Worm (Caenorhabditis elegans) whole organism, L4 larva: ENCODE measurements around the gene nipa-1.
A peak's percentile ranks its signal among the peaks of the same experiment; 100 is the strongest.

Experiments used
- F49E8.2 ChIP-seq: sonication (generic microtip); optimal IDR thresholded peaks from 2 replicates; lab custom pipeline; 2016; ENCODE audit warnings: missing compliant biosample characterization, mild to moderate bottlenecking, missing genetic modification characterization, borderline replicate concordance
- Y105C5A.15 ChIP-seq: fragments of 200-800 bp; sonication (Bioruptor generic); IDR thresholded peaks from 2 replicates; pipeline ENCODE4 v1.3.6; 2022; ENCODE audit warnings: missing genetic modification characterization, missing compliant biosample characterization
- ZK337.2 ChIP-seq: fragments of 200-800 bp; sonication (Bioruptor generic); IDR thresholded peaks from 2 replicates; pipeline ENCODE4 v1.3.6; 2022; ENCODE audit warnings: missing genetic modification reagents, missing genetic modification characterization, missing compliant biosample characterization
- aha-1 ChIP-seq: fragments of 150-350 bp; peaks from one replicate; lab custom pipeline; 2014; ENCODE audit warnings: missing biosample characterization, missing genetic modification characterization
- ama-1 ChIP-seq: fragments of 150-350 bp; optimal IDR thresholded peaks from 2 replicates; lab custom pipeline; 2014; ENCODE audit warnings: inconsistent platforms, mixed read lengths
- arid-1 ChIP-seq: fragments of 200-800 bp; sonication (Bioruptor generic); conservative IDR thresholded peaks from 2 replicates; pipeline ENCODE4 v1.3.6; 2022; ENCODE audit warnings: missing genetic modification reagents, missing genetic modification characterization, missing compliant biosample characterization
- attf-4 ChIP-seq: sonication (generic microtip); optimal IDR thresholded peaks from 3 replicates; lab custom pipeline; 2017; ENCODE audit warnings: missing biosample characterization, missing genetic modification characterization
- ceh-62 ChIP-seq: sonication (generic microtip); optimal IDR thresholded peaks from 2 replicates; lab custom pipeline; 2017; ENCODE audit warnings: missing biosample characterization, missing genetic modification characterization
- daf-19 ChIP-seq: fragments of 200-800 bp; sonication (Bioruptor generic); conservative IDR thresholded peaks from 2 replicates; pipeline ENCODE4 v1.3.6; 2022; ENCODE audit warnings: missing genetic modification characterization, missing compliant biosample characterization
- daf-8 ChIP-seq: fragments of 200-800 bp; sonication (Bioruptor generic); IDR thresholded peaks from 2 replicates; pipeline ENCODE4 v1.3.6; 2022; ENCODE audit warnings: missing genetic modification characterization, missing compliant biosample characterization
- dmd-6 ChIP-seq: fragments of 200-800 bp; sonication (Bioruptor generic); IDR thresholded peaks from 2 replicates; pipeline ENCODE4 v1.3.6; 2022; ENCODE audit warnings: missing genetic modification reagents, missing genetic modification characterization, missing compliant biosample characterization
- dmd-8 ChIP-seq: fragments of 200-800 bp; sonication (Bioruptor generic); IDR thresholded peaks from 2 replicates; pipeline ENCODE4 v1.3.6; 2022; ENCODE audit warnings: missing genetic modification characterization, missing compliant biosample characterization
- dpl-1 ChIP-seq: fragments of 150-350 bp; optimal IDR thresholded peaks from 2 replicates; lab custom pipeline; 2014; ENCODE audit warnings: missing biosample characterization, missing genetic modification reagents, missing genetic modification characterization
- duxl-1 ChIP-seq: sonication (generic microtip); optimal IDR thresholded peaks from 2 replicates; lab custom pipeline; 2016; ENCODE audit warnings: mild to moderate bottlenecking, missing genetic modification characterization, moderate library complexity, missing compliant biosample characterization; ENCODE audit not compliant: poor library complexity
- dve-1 ChIP-seq: sonication (generic microtip); optimal IDR thresholded peaks from 2 replicates; lab custom pipeline; 2017; ENCODE audit warnings: antibody characterized with exemption, mild to moderate bottlenecking, missing genetic modification characterization, missing compliant biosample characterization; ENCODE audit not compliant: insufficient read depth
- hif-1 ChIP-seq, 2 experiments: sonication (generic microtip); optimal IDR thresholded peaks; 2 replicates each; lab custom pipeline; 2016 to 2017; ENCODE audit warnings: missing compliant biosample characterization in 2 of 2, missing genetic modification characterization in 2 of 2, missing genetic modification reagents in 2 of 2, missing genotype in 2 of 2, mild to moderate bottlenecking in 1 of 2
- hlh-11 ChIP-seq: fragments of 200-800 bp; sonication (Bioruptor generic); optimal IDR thresholded peaks from 2 replicates; lab custom pipeline; 2018; ENCODE audit warnings: mild to moderate bottlenecking, missing genetic modification characterization, missing compliant biosample characterization
- hlh-30 ChIP-seq: sonication (generic microtip); optimal IDR thresholded peaks from 2 replicates; lab custom pipeline; 2017; ENCODE audit warnings: antibody characterized with exemption, mild to moderate bottlenecking, missing genetic modification characterization, missing compliant biosample characterization; ENCODE audit not compliant: insufficient read depth
- hmg-1.1 ChIP-seq: fragments of 200-800 bp; sonication (Bioruptor generic); IDR thresholded peaks from 2 replicates; pipeline ENCODE4 v1.3.6; 2022; ENCODE audit warnings: missing genetic modification reagents, missing genetic modification characterization, missing compliant biosample characterization
- lim-7 ChIP-seq: fragments of 200-800 bp; sonication (Bioruptor generic); IDR thresholded peaks from 2 replicates; pipeline ENCODE4 v1.3.6; 2022; ENCODE audit warnings: missing genetic modification characterization, missing compliant biosample characterization
- lin-1 ChIP-seq: fragments of 200-800 bp; sonication (Bioruptor generic); IDR thresholded peaks from 2 replicates; pipeline ENCODE4 v1.3.6; 2022; ENCODE audit warnings: missing genetic modification reagents, missing genetic modification characterization, missing compliant biosample characterization
- lin-15B ChIP-seq: fragments of 150-350 bp; sonication (generic microtip); optimal IDR thresholded peaks from 3 replicates; lab custom pipeline; 2014; ENCODE audit warnings: missing biosample characterization, missing genetic modification characterization
- lin-29 ChIP-seq: fragments of 200-800 bp; sonication (Bioruptor generic); IDR thresholded peaks from 2 replicates; pipeline ENCODE4 v1.3.6; 2022; ENCODE audit warnings: missing genetic modification reagents, missing genetic modification characterization, missing compliant biosample characterization
- lsy-2 ChIP-seq, 2 experiments: fragments of 150-350 bp in 1 of 2; sonication (generic microtip) in 1 of 2; optimal IDR thresholded peaks; 2 replicates each; lab custom pipeline; 2014 to 2017; ENCODE audit warnings: missing biosample characterization in 2 of 2, missing genetic modification characterization in 2 of 2
- mep-1 ChIP-seq: fragments of 150-350 bp; sonication (generic microtip); optimal IDR thresholded peaks from 3 replicates; lab custom pipeline; 2014; ENCODE audit warnings: missing biosample characterization, missing genetic modification characterization
- mxl-2 ChIP-seq: fragments of 200-800 bp; sonication (Bioruptor generic); conservative IDR thresholded peaks from 2 replicates; pipeline ENCODE4 v1.3.6; 2022; ENCODE audit warnings: missing genetic modification reagents, missing genetic modification characterization, missing compliant biosample characterization
- mxl-3 ChIP-seq: fragments of 200-800 bp; sonication (Bioruptor generic); optimal IDR thresholded peaks from 2 replicates; lab custom pipeline; 2018; ENCODE audit warnings: mild to moderate bottlenecking, missing genetic modification characterization, missing compliant biosample characterization
- nhr-10 ChIP-seq: fragments of 150-350 bp; optimal IDR thresholded peaks from 2 replicates; lab custom pipeline; 2014; ENCODE audit warnings: missing biosample characterization, missing genetic modification characterization
- nhr-102 ChIP-seq: sonication (generic microtip); optimal IDR thresholded peaks from 2 replicates; lab custom pipeline; 2016; ENCODE audit warnings: mild to moderate bottlenecking, missing genetic modification characterization, moderate library complexity, missing compliant biosample characterization
- nhr-11 ChIP-seq: fragments of 150-350 bp; optimal IDR thresholded peaks from 2 replicates; lab custom pipeline; 2014; ENCODE audit warnings: missing biosample characterization, missing genetic modification characterization
- nhr-237 ChIP-seq: sonication (generic microtip); optimal IDR thresholded peaks from 2 replicates; lab custom pipeline; 2017; ENCODE audit warnings: missing biosample characterization, missing genetic modification characterization
- nhr-41 ChIP-seq: fragments of 200-800 bp; sonication (Bioruptor generic); IDR thresholded peaks from 2 replicates; pipeline ENCODE4 v1.3.6; 2022; ENCODE audit warnings: missing genetic modification reagents, missing genetic modification characterization, missing compliant biosample characterization
- nhr-6 ChIP-seq: fragments of 150-350 bp; optimal IDR thresholded peaks from 2 replicates; lab custom pipeline; 2014; ENCODE audit warnings: missing biosample characterization, missing genetic modification characterization
- nhr-76 ChIP-seq: fragments of 150-350 bp; optimal IDR thresholded peaks from 2 replicates; lab custom pipeline; 2014; ENCODE audit warnings: missing biosample characterization, missing genetic modification characterization
- nhr-77 ChIP-seq: fragments of 150-350 bp; optimal IDR thresholded peaks from 2 replicates; lab custom pipeline; 2014; ENCODE audit warnings: missing biosample characterization, missing genetic modification characterization
- pha-4 ChIP-seq, 2 experiments: fragments of 150-350 bp in 1 of 2; fragments of 200-800 bp in 1 of 2; sonication (Bioruptor generic) in 1 of 2; IDR thresholded peaks in 1 of 2; optimal IDR thresholded peaks in 1 of 2; 2 replicates each; pipeline versions ENCODE4 v1.3.6 to Lab custom; 2014 to 2022; ENCODE audit warnings: missing genetic modification characterization in 2 of 2, missing genetic modification reagents in 2 of 2, missing biosample characterization in 1 of 2, missing compliant biosample characterization in 1 of 2
- php-3 ChIP-seq: fragments of 200-800 bp; sonication (Bioruptor generic); IDR thresholded peaks from 2 replicates; pipeline ENCODE4 v1.3.6; 2022; ENCODE audit warnings: missing genetic modification reagents, missing genetic modification characterization, missing compliant biosample characterization
- rbr-2 ChIP-seq: sonication (generic microtip); optimal IDR thresholded peaks from 2 replicates; lab custom pipeline; 2016; ENCODE audit warnings: missing genotype, missing genetic modification characterization, missing compliant biosample characterization
- saeg-2 ChIP-seq: fragments of 200-800 bp; sonication (Bioruptor generic); IDR thresholded peaks from 2 replicates; pipeline ENCODE4 v1.3.6; 2022; ENCODE audit warnings: missing genetic modification reagents, missing genetic modification characterization, missing compliant biosample characterization
- snpc-1.2 ChIP-seq: fragments of 200-800 bp; sonication (Bioruptor generic); IDR thresholded peaks from 2 replicates; pipeline ENCODE4 v1.3.6; 2022; ENCODE audit warnings: missing genetic modification reagents, missing genetic modification characterization, missing compliant biosample characterization
- tag-97 ChIP-seq: fragments of 200-800 bp; sonication (Bioruptor generic); IDR thresholded peaks from 2 replicates; pipeline ENCODE4 v1.3.6; 2022; ENCODE audit warnings: missing genetic modification characterization, missing compliant biosample characterization
- unc-130 ChIP-seq: sonication (generic microtip); optimal IDR thresholded peaks from 2 replicates; lab custom pipeline; 2016; ENCODE audit warnings: missing genetic modification reagents, missing genetic modification characterization, missing compliant biosample characterization
- unc-39 ChIP-seq: sonication (generic microtip); optimal IDR thresholded peaks from 2 replicates; lab custom pipeline; 2017; ENCODE audit warnings: missing biosample characterization, missing genetic modification characterization
- unc-62 ChIP-seq, 3 experiments: fragments of 150-350 bp in 1 of 3; sonication (generic microtip); optimal IDR thresholded peaks in 2 of 3; peaks in 1 of 3; 1 replicate in 1 of 3; 2 replicates in 2 of 3; lab custom pipeline; 2014 to 2017; ENCODE audit warnings: missing biosample characterization in 3 of 3, missing genetic modification characterization in 3 of 3, missing genetic modification reagents in 3 of 3, missing genotype in 1 of 3
- vab-7 ChIP-seq: fragments of 200-800 bp; sonication (Bioruptor generic); IDR thresholded peaks from 2 replicates; pipeline ENCODE4 v1.3.6; 2022; ENCODE audit warnings: missing genetic modification reagents, missing genetic modification characterization, missing compliant biosample characterization
- zip-11 ChIP-seq: fragments of 200-800 bp; sonication (Bioruptor generic); IDR thresholded peaks from 2 replicates; pipeline ENCODE4 v1.3.6; 2022; ENCODE audit warnings: missing genetic modification characterization, missing compliant biosample characterization
- zip-2 ChIP-seq: fragments of 150-350 bp; optimal IDR thresholded peaks from 2 replicates; lab custom pipeline; 2014; ENCODE audit warnings: missing biosample characterization, missing genetic modification characterization
- ztf-7 ChIP-seq: fragments of 150-350 bp; optimal IDR thresholded peaks from 2 replicates; lab custom pipeline; 2014; ENCODE audit warnings: missing biosample characterization, missing genetic modification characterization

Gene nipa-1

ce11 chrIII:3127074-3127596 lies at the start of gene nipa-1:
TSS of gene nipa-1 (minus strand) at chrIII:3127124.
- TF ChIP-seq F49E8.2 (tag; lab: Kevin White, UChicago): peak; percentile 17
- no peak for TF ChIP-seq lin-29 (GFP tag; lab: Robert Waterston, UW)

ce11 chrIII:3174985-3175384 lies 48.1 kb upstream of the nipa-1 start, which contains the start of gene R148.3:
TSS of gene R148.3 (plus strand) at chrIII:3175331.
- 0 out of 2 replicates have a peak, but pooled peaks have one; percentile 40 for TF ChIP-seq arid-1 (GFP tag; lab: Robert Waterston, UW)
- no peak for TF ChIP-seq nhr-11
- TF ChIP-seq lsy-2 (tag; optimal IDR thresholded peaks at IDR 0.05; lab: Kevin White, UChicago): peak in 1 of 2 experiments; percentile 49
- TF ChIP-seq daf-19 (GFP tag; lab: Robert Waterston, UW): no peak
- TF ChIP-seq dmd-6 (GFP tag; lab: Robert Waterston, UW): no peak
- TF ChIP-seq rbr-2: no peak
- no peak for TF ChIP-seq snpc-1.2 (GFP tag; lab: Robert Waterston, UW)
- TF ChIP-seq hif-1 (tag; optimal IDR thresholded peaks at IDR 0.05; lab: Kevin White, UChicago): peak in 1 of 2 experiments; percentile 27
- peak; percentile 59 for TF ChIP-seq unc-130 (GFP tag; lab: Kevin White, UChicago)
- TF ChIP-seq F49E8.2 (tag; lab: Kevin White, UChicago): no peak
- no peak for TF ChIP-seq vab-7 (GFP tag; lab: Robert Waterston, UW)
- peak; percentile 84 for TF ChIP-seq aha-1 (tag; lab: Kevin White, UChicago)
- no peak for TF ChIP-seq unc-62 (GFP tag; optimal IDR thresholded peaks at IDR 0.05 in 1 of 2; lab: Kevin White, UChicago)
- TF ChIP-seq unc-62 (tag; optimal IDR thresholded peaks at IDR 0.05; lab: Kevin White, UChicago): no peak
- peak; percentile 92 for TF ChIP-seq mxl-3 (GFP tag; lab: Kevin White, UChicago)
- peak; percentile 42 for TF ChIP-seq duxl-1 (tag; lab: Kevin White, UChicago)
- TF ChIP-seq Y105C5A.15: no peak
- TF ChIP-seq nhr-41: no peak
- TF ChIP-seq tag-97: no peak
- TF ChIP-seq zip-2 (tag; lab: Kevin White, UChicago): no peak
- TF ChIP-seq nhr-76 (tag; lab: Kevin White, UChicago): no peak
- TF ChIP-seq ama-1 (lab: Kevin White, UChicago): no peak
- no peak for TF ChIP-seq daf-8 (GFP tag; lab: Robert Waterston, UW)
- TF ChIP-seq lin-1 (GFP tag; lab: Robert Waterston, UW): no peak
- peak; percentile 64 for TF ChIP-seq hlh-30
- peak; percentile 29 for TF ChIP-seq dve-1 (tag; lab: Kevin White, UChicago)
- peak; percentile 38 for TF ChIP-seq dpl-1 (GFP tag; lab: Kevin White, UChicago)
- TF ChIP-seq nhr-10 (tag; lab: Kevin White, UChicago): no peak
- TF ChIP-seq ztf-7: no peak
- TF ChIP-seq unc-39 (tag; lab: Kevin White, UChicago): no peak
- no peak for TF ChIP-seq mxl-2
- peak; percentile 53; the same call in 1 of the 2 replicates for TF ChIP-seq hmg-1.1 (GFP tag; lab: Robert Waterston, UW)
- no peak for TF ChIP-seq lin-15B (tag; lab: Kevin White, UChicago)
- TF ChIP-seq ZK337.2 (GFP tag; lab: Robert Waterston, UW): no peak
- no peak for TF ChIP-seq lim-7 (GFP tag; lab: Robert Waterston, UW)
- no peak for TF ChIP-seq nhr-237 (tag; lab: Kevin White, UChicago)
- no peak for TF ChIP-seq nhr-6 (tag; lab: Kevin White, UChicago)
- no peak for TF ChIP-seq zip-11 (GFP tag; lab: Robert Waterston, UW)
- no peak for TF ChIP-seq php-3 (GFP tag; lab: Robert Waterston, UW)
- TF ChIP-seq mep-1 (tag; lab: Kevin White, UChicago): peak; percentile 69
- peak; percentile 8 for TF ChIP-seq nhr-102 (tag; lab: Kevin White, UChicago)
- TF ChIP-seq pha-4 (GFP tag; IDR thresholded peaks at IDR 0.05; lab: Robert Waterston, UW): peak; percentile 53; the same call in 1 of the 2 replicates
- TF ChIP-seq pha-4 (tag; optimal IDR thresholded peaks at IDR 0.05; lab: Kevin White, UChicago): no peak
- TF ChIP-seq attf-4 (tag; lab: Kevin White, UChicago): no peak
- TF ChIP-seq hlh-11 (tag; lab: Kevin White, UChicago): peak; percentile 15
- no peak for TF ChIP-seq nhr-77 (tag; lab: Kevin White, UChicago)
- TF ChIP-seq ceh-62 (tag; lab: Kevin White, UChicago): no peak
- TF ChIP-seq dmd-8 (GFP tag; lab: Robert Waterston, UW): no peak
- no peak for TF ChIP-seq saeg-2 (GFP tag; lab: Robert Waterston, UW)
